Worm (Caenorhabditis elegans) whole organism, L4 larva: Measurements from ENCODE around the gene hum-6.

Experiments
- F37D6.2 ChIP-seq: sonication (generic microtip); optimal IDR thresholded peaks from 2 replicates; lab custom pipeline; 2016; ENCODE audit warnings: mild to moderate bottlenecking, missing genetic modification characterization, missing compliant biosample characterization
- F49E8.2 ChIP-seq: sonication (generic microtip); optimal IDR thresholded peaks from 2 replicates; lab custom pipeline; 2016; ENCODE audit warnings: missing compliant biosample characterization, mild to moderate bottlenecking, missing genetic modification characterization, borderline replicate concordance
- R02D3.7 ChIP-seq: fragments of 150-350 bp; sonication (generic microtip); optimal IDR thresholded peaks from 3 replicates; lab custom pipeline; 2014; ENCODE audit warnings: missing biosample characterization, missing genetic modification characterization
- T20F7.1 ChIP-seq: fragments of 200-800 bp; sonication (Bioruptor generic); optimal IDR thresholded peaks from 2 replicates; lab custom pipeline; 2018; ENCODE audit warnings: mild to moderate bottlenecking, missing genetic modification characterization, missing compliant biosample characterization
- T26A8.4 ChIP-seq: fragments of 200-800 bp; sonication (Bioruptor generic); IDR thresholded peaks from 2 replicates; pipeline ENCODE4 v1.3.6; 2022; ENCODE audit warnings: missing genetic modification characterization, missing compliant biosample characterization
- ZK337.2 ChIP-seq: fragments of 200-800 bp; sonication (Bioruptor generic); IDR thresholded peaks from 2 replicates; pipeline ENCODE4 v1.3.6; 2022; ENCODE audit warnings: missing genetic modification reagents, missing genetic modification characterization, missing compliant biosample characterization
- ZK546.5 ChIP-seq, 2 experiments: sonication (generic microtip); optimal IDR thresholded peaks; 2 replicates each; lab custom pipeline; 2017; ENCODE audit warnings: missing biosample characterization in 2 of 2, missing genetic modification characterization in 2 of 2
- aha-1 ChIP-seq: fragments of 150-350 bp; peaks from one replicate; lab custom pipeline; 2014; ENCODE audit warnings: missing biosample characterization, missing genetic modification characterization
- aly-2 ChIP-seq: sonication (generic microtip); optimal IDR thresholded peaks from 2 replicates; lab custom pipeline; 2018; ENCODE audit warnings: missing biosample characterization, missing genetic modification characterization
- arid-1 ChIP-seq: fragments of 200-800 bp; sonication (Bioruptor generic); conservative IDR thresholded peaks from 2 replicates; pipeline ENCODE4 v1.3.6; 2022; ENCODE audit warnings: missing genetic modification reagents, missing genetic modification characterization, missing compliant biosample characterization
- ceh-32 ChIP-seq: sonication (generic microtip); optimal IDR thresholded peaks from 2 replicates; lab custom pipeline; 2016; ENCODE audit warnings: mild to moderate bottlenecking, missing genetic modification characterization, missing compliant biosample characterization; ENCODE audit not compliant: poor library complexity
- ceh-62 ChIP-seq: sonication (generic microtip); optimal IDR thresholded peaks from 2 replicates; lab custom pipeline; 2017; ENCODE audit warnings: missing biosample characterization, missing genetic modification characterization
- daf-16 ChIP-seq, 3 experiments: sonication (generic microtip); optimal IDR thresholded peaks; 2 replicates each; lab custom pipeline; 2016 to 2017; ENCODE audit warnings: missing genetic modification characterization in 3 of 3, missing genetic modification reagents in 3 of 3, mild to moderate bottlenecking in 2 of 3, missing compliant biosample characterization in 2 of 3, missing biosample characterization in 1 of 3, moderate library complexity in 1 of 3
- daf-19 ChIP-seq: fragments of 200-800 bp; sonication (Bioruptor generic); conservative IDR thresholded peaks from 2 replicates; pipeline ENCODE4 v1.3.6; 2022; ENCODE audit warnings: missing genetic modification characterization, missing compliant biosample characterization
- dmd-6 ChIP-seq: fragments of 200-800 bp; sonication (Bioruptor generic); IDR thresholded peaks from 2 replicates; pipeline ENCODE4 v1.3.6; 2022; ENCODE audit warnings: missing genetic modification reagents, missing genetic modification characterization, missing compliant biosample characterization
- dmd-9 ChIP-seq: fragments of 200-800 bp; sonication (Bioruptor generic); IDR thresholded peaks from 2 replicates; pipeline ENCODE4 v1.3.6; 2022; ENCODE audit warnings: missing genetic modification reagents, missing genetic modification characterization, missing compliant biosample characterization
- dpl-1 ChIP-seq: fragments of 150-350 bp; optimal IDR thresholded peaks from 2 replicates; lab custom pipeline; 2014; ENCODE audit warnings: missing biosample characterization, missing genetic modification reagents, missing genetic modification characterization
- dve-1 ChIP-seq: sonication (generic microtip); optimal IDR thresholded peaks from 2 replicates; lab custom pipeline; 2017; ENCODE audit warnings: antibody characterized with exemption, mild to moderate bottlenecking, missing genetic modification characterization, missing compliant biosample characterization; ENCODE audit not compliant: insufficient read depth
- fkh-10 ChIP-seq: fragments of 150-350 bp; optimal IDR thresholded peaks from 2 replicates; lab custom pipeline; 2014; ENCODE audit warnings: missing biosample characterization, missing genetic modification reagents, missing genetic modification characterization
- fos-1 ChIP-seq: fragments of 150-350 bp; optimal IDR thresholded peaks from 2 replicates; lab custom pipeline; 2014; ENCODE audit warnings: missing biosample characterization, missing genetic modification characterization
- hlh-11 ChIP-seq: fragments of 200-800 bp; sonication (Bioruptor generic); optimal IDR thresholded peaks from 2 replicates; lab custom pipeline; 2018; ENCODE audit warnings: mild to moderate bottlenecking, missing genetic modification characterization, missing compliant biosample characterization
- lin-29 ChIP-seq: fragments of 200-800 bp; sonication (Bioruptor generic); IDR thresholded peaks from 2 replicates; pipeline ENCODE4 v1.3.6; 2022; ENCODE audit warnings: missing genetic modification reagents, missing genetic modification characterization, missing compliant biosample characterization
- lin-39 ChIP-seq: fragments of 150-350 bp; optimal IDR thresholded peaks from 2 replicates; lab custom pipeline; 2014; ENCODE audit warnings: missing biosample characterization, missing genetic modification reagents, missing genetic modification characterization
- madf-5 ChIP-seq, 2 experiments: fragments of 200-800 bp; sonication (Bioruptor generic); IDR thresholded peaks; 2 replicates each; pipeline ENCODE4 v1.3.6; 2022; ENCODE audit warnings: missing compliant biosample characterization in 2 of 2, missing genetic modification characterization in 2 of 2
- mes-2 ChIP-seq: sonication (generic microtip); optimal IDR thresholded peaks from 2 replicates; lab custom pipeline; 2016; ENCODE audit warnings: missing genotype, mild to moderate bottlenecking, missing genetic modification characterization, missing compliant biosample characterization; ENCODE audit not compliant: poor library complexity, severe bottlenecking
- mxl-2 ChIP-seq: fragments of 200-800 bp; sonication (Bioruptor generic); conservative IDR thresholded peaks from 2 replicates; pipeline ENCODE4 v1.3.6; 2022; ENCODE audit warnings: missing genetic modification reagents, missing genetic modification characterization, missing compliant biosample characterization
- nhr-111 ChIP-seq: fragments of 200-800 bp; sonication (Bioruptor generic); optimal IDR thresholded peaks from 2 replicates; lab custom pipeline; 2018; ENCODE audit warnings: mild to moderate bottlenecking, missing genetic modification characterization, missing compliant biosample characterization
- nhr-237 ChIP-seq: sonication (generic microtip); optimal IDR thresholded peaks from 2 replicates; lab custom pipeline; 2017; ENCODE audit warnings: missing biosample characterization, missing genetic modification characterization
- nhr-41 ChIP-seq: fragments of 200-800 bp; sonication (Bioruptor generic); IDR thresholded peaks from 2 replicates; pipeline ENCODE4 v1.3.6; 2022; ENCODE audit warnings: missing genetic modification reagents, missing genetic modification characterization, missing compliant biosample characterization
- nhr-48 ChIP-seq: sonication (generic microtip); optimal IDR thresholded peaks from 2 replicates; lab custom pipeline; 2016; ENCODE audit warnings: mild to moderate bottlenecking, missing genetic modification characterization, missing compliant biosample characterization
- nhr-6 ChIP-seq: fragments of 150-350 bp; optimal IDR thresholded peaks from 2 replicates; lab custom pipeline; 2014; ENCODE audit warnings: missing biosample characterization, missing genetic modification characterization
- nhr-77 ChIP-seq: fragments of 150-350 bp; optimal IDR thresholded peaks from 2 replicates; lab custom pipeline; 2014; ENCODE audit warnings: missing biosample characterization, missing genetic modification characterization
- pqm-1 ChIP-seq: sonication (generic microtip); optimal IDR thresholded peaks from 2 replicates; lab custom pipeline; 2017; ENCODE audit warnings: missing biosample characterization, missing genetic modification characterization
- saeg-2 ChIP-seq: fragments of 200-800 bp; sonication (Bioruptor generic); IDR thresholded peaks from 2 replicates; pipeline ENCODE4 v1.3.6; 2022; ENCODE audit warnings: missing genetic modification reagents, missing genetic modification characterization, missing compliant biosample characterization
- skn-1 ChIP-seq: fragments of 150-350 bp; optimal IDR thresholded peaks from 2 replicates; lab custom pipeline; 2014; ENCODE audit warnings: missing biosample characterization, missing genetic modification characterization
- snpc-4 ChIP-seq: fragments of 150-350 bp; optimal IDR thresholded peaks from 2 replicates; lab custom pipeline; 2014; ENCODE audit warnings: missing biosample characterization, missing genetic modification characterization
- spr-1 ChIP-seq: sonication (generic microtip); optimal IDR thresholded peaks from 2 replicates; lab custom pipeline; 2016; ENCODE audit warnings: mild to moderate bottlenecking, missing genetic modification characterization, missing compliant biosample characterization
- spr-3 ChIP-seq: fragments of 200-800 bp; sonication (Bioruptor generic); optimal IDR thresholded peaks from 2 replicates; lab custom pipeline; 2018; ENCODE audit warnings: mild to moderate bottlenecking, missing genetic modification characterization, missing compliant biosample characterization
- tra-1 ChIP-seq: fragments of 200-800 bp; sonication (Bioruptor generic); IDR thresholded peaks from 2 replicates; pipeline ENCODE4 v1.3.6; 2022; ENCODE audit warnings: missing genetic modification reagents, missing genetic modification characterization, missing compliant biosample characterization
- unc-130 ChIP-seq: sonication (generic microtip); optimal IDR thresholded peaks from 2 replicates; lab custom pipeline; 2016; ENCODE audit warnings: missing genetic modification reagents, missing genetic modification characterization, missing compliant biosample characterization
- unc-62 ChIP-seq, 3 experiments: fragments of 150-350 bp in 1 of 3; sonication (generic microtip); optimal IDR thresholded peaks in 2 of 3; peaks in 1 of 3; 1 replicate in 1 of 3; 2 replicates in 2 of 3; lab custom pipeline; 2014 to 2017; ENCODE audit warnings: missing biosample characterization in 3 of 3, missing genetic modification characterization in 3 of 3, missing genetic modification reagents in 3 of 3, missing genotype in 1 of 3
- vab-7 ChIP-seq: fragments of 200-800 bp; sonication (Bioruptor generic); IDR thresholded peaks from 2 replicates; pipeline ENCODE4 v1.3.6; 2022; ENCODE audit warnings: missing genetic modification reagents, missing genetic modification characterization, missing compliant biosample characterization
- zag-1 ChIP-seq: fragments of 150-350 bp; optimal IDR thresholded peaks from 2 replicates; lab custom pipeline; 2014; ENCODE audit warnings: missing biosample characterization, missing genetic modification characterization
- zip-11 ChIP-seq: fragments of 200-800 bp; sonication (Bioruptor generic); IDR thresholded peaks from 2 replicates; pipeline ENCODE4 v1.3.6; 2022; ENCODE audit warnings: missing genetic modification characterization, missing compliant biosample characterization
- ztf-11 ChIP-seq: fragments of 150-350 bp; optimal IDR thresholded peaks from 2 replicates; lab custom pipeline; 2014; ENCODE audit warnings: missing biosample characterization, missing genetic modification characterization
- ztf-7 ChIP-seq: fragments of 150-350 bp; optimal IDR thresholded peaks from 2 replicates; lab custom pipeline; 2014; ENCODE audit warnings: missing biosample characterization, missing genetic modification characterization

The hum-6 gene

ce11 chrX:2276000-2276399 is 26.9 kb upstream of the hum-6 start:
- TF ChIP-seq lin-39 (tag; lab: Kevin White, UChicago), result no peak
- TF ChIP-seq mxl-2 (GFP tag; lab: Robert Waterston, UW), result no peak
- TF ChIP-seq unc-62 (GFP tag; optimal IDR thresholded peaks at IDR 0.05 in 1 of 2; lab: Kevin White, UChicago), result peak in 1 of 2 experiments; percentile 58
- no peak for TF ChIP-seq unc-62 (tag; optimal IDR thresholded peaks at IDR 0.05; lab: Kevin White, UChicago)
- peak; percentile 89 for TF ChIP-seq aha-1 (tag; lab: Kevin White, UChicago)
- TF ChIP-seq ZK337.2 (GFP tag; lab: Robert Waterston, UW), result no peak
- TF ChIP-seq ztf-11, result no peak
- no peak for TF ChIP-seq ztf-7 (tag; lab: Kevin White, UChicago)
- no peak for TF ChIP-seq spr-3
- TF ChIP-seq aly-2 (tag; lab: Kevin White, UChicago), result no peak
- TF ChIP-seq ceh-32, result no peak
- TF ChIP-seq, all 104 proteins: peak for 2

ce11 chrX:2287092-2287491 is 15.8 kb upstream of the hum-6 start, which contains the start of gene sav-1:
TSS of gene sav-1 (minus strand) at chrX:2287192.
- no peak for TF ChIP-seq tra-1 (GFP tag; lab: Robert Waterston, UW)
- TF ChIP-seq unc-62 (GFP tag; optimal IDR thresholded peaks at IDR 0.05 in 1 of 2; lab: Kevin White, UChicago), result peak in 1 of 2 experiments; percentile 9
- TF ChIP-seq unc-62 (tag; optimal IDR thresholded peaks at IDR 0.05; lab: Kevin White, UChicago), result no peak
- TF ChIP-seq F37D6.2 (tag; lab: Kevin White, UChicago), result no peak
- TF ChIP-seq T20F7.1 (GFP tag; lab: Kevin White, UChicago), result no peak

ce11 chrX:2287977-2288387 is 14.9 kb upstream of the hum-6 start:
- TF ChIP-seq zip-11 (GFP tag; lab: Robert Waterston, UW), result no peak
- TF ChIP-seq lin-29 (GFP tag; lab: Robert Waterston, UW), result no peak
- peak; percentile 51 for TF ChIP-seq dve-1
- no peak for TF ChIP-seq nhr-48 (tag; lab: Kevin White, UChicago)
- peak in 1 of 2 experiments; percentile 88 for TF ChIP-seq unc-62 (GFP tag; optimal IDR thresholded peaks at IDR 0.05 in 1 of 2; lab: Kevin White, UChicago)
- no peak for TF ChIP-seq unc-62 (tag; optimal IDR thresholded peaks at IDR 0.05; lab: Kevin White, UChicago)
- no peak for TF ChIP-seq ceh-62 (tag; lab: Kevin White, UChicago)
- TF ChIP-seq saeg-2 (GFP tag; lab: Robert Waterston, UW), result no peak
- no peak for TF ChIP-seq spr-1 (tag; lab: Kevin White, UChicago)
- no peak for TF ChIP-seq nhr-237 (tag; lab: Kevin White, UChicago)
- TF ChIP-seq nhr-77 (tag; lab: Kevin White, UChicago), result peak; percentile 31
- 0 out of 2 replicates have a peak, but pooled peaks have one; percentile 25 for TF ChIP-seq ZK337.2 (GFP tag; lab: Robert Waterston, UW)
- no peak for TF ChIP-seq lin-39 (tag; lab: Kevin White, UChicago)
- TF ChIP-seq daf-19 (GFP tag; lab: Robert Waterston, UW), result no peak
- TF ChIP-seq ceh-32, result no peak
- TF ChIP-seq arid-1 (GFP tag; lab: Robert Waterston, UW), result no peak
- no peak for TF ChIP-seq fkh-10 (GFP tag; lab: Kevin White, UChicago)
- no peak for TF ChIP-seq nhr-111 (GFP tag; lab: Kevin White, UChicago)
- TF ChIP-seq unc-130, result no peak
- 0 out of 2 replicates have a peak, but pooled peaks have one; percentile 25 for TF ChIP-seq dmd-9 (GFP tag; lab: Robert Waterston, UW)
- no peak for TF ChIP-seq F49E8.2 (tag; lab: Kevin White, UChicago)
- no peak for TF ChIP-seq fos-1 (tag; lab: Kevin White, UChicago)
- peak; percentile 25 for TF ChIP-seq nhr-6 (tag; lab: Kevin White, UChicago)
- no peak for TF ChIP-seq madf-5 (GFP tag; IDR thresholded peaks at IDR 0.05; lab: Robert Waterston, UW)
- TF ChIP-seq vab-7 (GFP tag; lab: Robert Waterston, UW), result no peak
- TF ChIP-seq pqm-1 (tag; lab: Kevin White, UChicago), result peak; percentile 54
- TF ChIP-seq T26A8.4 (GFP tag; lab: Robert Waterston, UW), result no peak
- TF ChIP-seq daf-16 (GFP tag; optimal IDR thresholded peaks at IDR 0.05; lab: Kevin White, UChicago), result peak in 1 of 2 experiments; percentile 41
- TF ChIP-seq daf-16 (tag; optimal IDR thresholded peaks at IDR 0.05; lab: Kevin White, UChicago), result peak; percentile 43
- peak; percentile 57 for TF ChIP-seq dmd-6 (GFP tag; lab: Robert Waterston, UW)
- no peak for TF ChIP-seq dpl-1 (GFP tag; lab: Kevin White, UChicago)
- TF ChIP-seq hlh-11 (tag; lab: Kevin White, UChicago), result peak; percentile 83
- TF ChIP-seq zag-1 (tag; lab: Kevin White, UChicago), result no peak
- no peak for TF ChIP-seq ZK546.5 (tag; optimal IDR thresholded peaks at IDR 0.05; lab: Kevin White, UChicago)
- no peak for TF ChIP-seq snpc-4 (tag; lab: Kevin White, UChicago)
- TF ChIP-seq skn-1 (tag; lab: Kevin White, UChicago), result no peak
- TF ChIP-seq nhr-41, result no peak
- peak; percentile 50 for TF ChIP-seq mes-2 (tag; lab: Kevin White, UChicago)
- no peak for TF ChIP-seq R02D3.7 (tag; lab: Kevin White, UChicago)
